Fruit fly (Drosophila melanogaster) whole organism, adult: ENCODE data around the gene CG13694.

Experiments used
- CG33017 ChIP-seq: fragments of 200-800 bp; sonication (Bioruptor generic); optimal IDR thresholded peaks from 2 replicates; lab custom pipeline; 2018; ENCODE audit warnings: missing biosample characterization, mild to moderate bottlenecking, missing genetic modification characterization, moderate library complexity
- Crg-1 ChIP-seq: fragments of 200-800 bp; sonication (Bioruptor generic); optimal IDR thresholded peaks from 2 replicates; lab custom pipeline; 2016; ENCODE audit warnings: missing biosample characterization, missing genetic modification characterization
- Mnt ChIP-seq: fragments of 200-800 bp; sonication (Bioruptor generic); optimal IDR thresholded peaks from 2 replicates; lab custom pipeline; 2016; ENCODE audit warnings: missing biosample characterization, mild to moderate bottlenecking, missing genetic modification characterization
- cic ChIP-seq: fragments of 200-800 bp; sonication (Bioruptor generic); optimal IDR thresholded peaks from 2 replicates; lab custom pipeline; 2017; ENCODE audit warnings: missing biosample characterization, mild to moderate bottlenecking, missing genetic modification characterization, moderate library complexity
- kay ChIP-seq: fragments of 200-800 bp; sonication (Bioruptor generic); peaks from one replicate; lab custom pipeline; 2016; ENCODE audit warnings: missing biosample characterization, missing genetic modification characterization, borderline replicate concordance
- tj ChIP-seq: fragments of 200-800 bp; sonication (Bioruptor generic); optimal IDR thresholded peaks from 3 replicates; lab custom pipeline; 2017; ENCODE audit warnings: missing biosample characterization, mild to moderate bottlenecking, missing genetic modification characterization, moderate library complexity
- toe ChIP-seq: fragments of 200-800 bp; sonication (Bioruptor generic); optimal IDR thresholded peaks from 2 replicates; lab custom pipeline; 2016; ENCODE audit warnings: missing biosample characterization, missing genetic modification characterization

DNA sequence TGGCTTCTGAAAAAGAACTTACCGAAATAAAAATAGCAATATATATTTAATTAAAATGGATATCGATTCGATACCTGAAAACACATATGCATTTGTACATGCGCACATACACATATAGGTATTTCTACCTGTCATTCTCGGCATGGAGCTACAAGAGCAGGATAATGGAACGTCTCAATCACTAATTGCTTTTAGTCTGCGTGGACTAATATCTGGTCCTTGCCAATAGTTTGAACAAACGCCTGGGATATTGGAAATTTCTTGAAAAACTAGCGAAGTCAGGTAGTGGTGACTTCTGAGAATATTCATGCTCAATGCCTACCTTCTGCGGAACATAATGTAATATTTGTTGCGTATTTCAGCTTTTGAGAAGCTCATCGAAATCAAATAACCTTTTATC, 27.1 kb downstream of the CG13694 start:
- no peak for TF ChIP-seq toe (GFP tag; lab: Kevin White, UChicago)
- TF ChIP-seq Crg-1 (GFP tag; lab: Kevin White, UChicago), result no peak
- TF ChIP-seq CG33017 (tag; lab: Kevin White, UChicago), result no peak
- TF ChIP-seq tj (GFP tag; lab: Kevin White, UChicago), result no peak
- no peak for TF ChIP-seq Mnt (GFP tag; lab: Kevin White, UChicago)
- TF ChIP-seq kay, result no peak
- TF ChIP-seq cic, result no peak
